Fruit fly (Drosophila melanogaster) whole organism, adult: ENCODE data around the gene GILT2.

Experiments
- CG11617 ChIP-seq: fragments of 200-800 bp; sonication (Bioruptor generic); optimal IDR thresholded peaks from 2 replicates; lab custom pipeline; 2017; ENCODE audit warnings: mild to moderate bottlenecking, missing biosample characterization, missing genetic modification reagents, missing genetic modification characterization
- CG12768 ChIP-seq: fragments of 200-800 bp; sonication (Bioruptor generic); optimal IDR thresholded peaks from 2 replicates; lab custom pipeline; 2017; ENCODE audit warnings: missing biosample characterization, missing genetic modification characterization, mild to moderate bottlenecking, moderate library complexity, missing genetic modification reagents
- CG14711 ChIP-seq: fragments of 200-800 bp; sonication (Bioruptor generic); optimal IDR thresholded peaks from 2 replicates; lab custom pipeline; 2018; ENCODE audit warnings: missing biosample characterization, mild to moderate bottlenecking, missing genetic modification characterization, moderate library complexity
- CG1620 ChIP-seq: fragments of 200-800 bp; sonication (Bioruptor generic); optimal IDR thresholded peaks from 2 replicates; lab custom pipeline; 2016; ENCODE audit warnings: missing biosample characterization, missing genetic modification characterization
- CG33017 ChIP-seq: fragments of 200-800 bp; sonication (Bioruptor generic); optimal IDR thresholded peaks from 2 replicates; lab custom pipeline; 2018; ENCODE audit warnings: missing biosample characterization, mild to moderate bottlenecking, missing genetic modification characterization, moderate library complexity
- CG5204 ChIP-seq: fragments of 200-800 bp; sonication (Bioruptor generic); optimal IDR thresholded peaks from 2 replicates; lab custom pipeline; 2016; ENCODE audit warnings: missing biosample characterization, missing genetic modification characterization
- CG7045 ChIP-seq: fragments of 200-800 bp; sonication (Bioruptor generic); optimal IDR thresholded peaks from 2 replicates; lab custom pipeline; 2017; ENCODE audit warnings: missing biosample characterization, mild to moderate bottlenecking, missing genetic modification characterization
- CG7101 ChIP-seq: fragments of 200-800 bp; sonication (Bioruptor generic); optimal IDR thresholded peaks from 2 replicates; lab custom pipeline; 2018; ENCODE audit warnings: missing biosample characterization, mild to moderate bottlenecking, missing genetic modification characterization, moderate library complexity
- Clk ChIP-seq: fragments of 200-800 bp; sonication (Bioruptor generic); optimal IDR thresholded peaks from 2 replicates; lab custom pipeline; 2017; ENCODE audit warnings: missing biosample characterization, missing genetic modification characterization
- Crg-1 ChIP-seq: fragments of 200-800 bp; sonication (Bioruptor generic); optimal IDR thresholded peaks from 2 replicates; lab custom pipeline; 2016; ENCODE audit warnings: missing biosample characterization, missing genetic modification characterization
- Hr96 ChIP-seq: fragments of 200-800 bp; sonication (Bioruptor generic); optimal IDR thresholded peaks from 2 replicates; lab custom pipeline; 2016; ENCODE audit warnings: missing biosample characterization, missing genetic modification characterization
- Mnt ChIP-seq: fragments of 200-800 bp; sonication (Bioruptor generic); optimal IDR thresholded peaks from 2 replicates; lab custom pipeline; 2016; ENCODE audit warnings: missing biosample characterization, mild to moderate bottlenecking, missing genetic modification characterization
- bab1 ChIP-seq: fragments of 200-800 bp; sonication (Bioruptor generic); optimal IDR thresholded peaks from 3 replicates; lab custom pipeline; 2019; ENCODE audit warnings: missing biosample characterization, mild to moderate bottlenecking, missing genetic modification characterization, moderate library complexity
- cic ChIP-seq: fragments of 200-800 bp; sonication (Bioruptor generic); optimal IDR thresholded peaks from 2 replicates; lab custom pipeline; 2017; ENCODE audit warnings: missing biosample characterization, mild to moderate bottlenecking, missing genetic modification characterization, moderate library complexity
- cnc ChIP-seq, 2 experiments: fragments of >200 bp; optimal IDR thresholded peaks; 2 replicates each; lab custom pipeline; 2017
- kay ChIP-seq: fragments of 200-800 bp; sonication (Bioruptor generic); peaks from one replicate; lab custom pipeline; 2016; ENCODE audit warnings: missing biosample characterization, missing genetic modification characterization, borderline replicate concordance
- ovo ChIP-seq: fragments of 200-800 bp; sonication (Bioruptor generic); optimal IDR thresholded peaks from 2 replicates; lab custom pipeline; 2016; ENCODE audit warnings: missing biosample characterization, missing genetic modification characterization
- pad ChIP-seq: fragments of 200-800 bp; sonication (Bioruptor generic); optimal IDR thresholded peaks from 3 replicates; lab custom pipeline; 2017; ENCODE audit warnings: missing biosample characterization, missing genetic modification characterization, mild to moderate bottlenecking, moderate library complexity, missing genetic modification reagents
- tj ChIP-seq: fragments of 200-800 bp; sonication (Bioruptor generic); optimal IDR thresholded peaks from 3 replicates; lab custom pipeline; 2017; ENCODE audit warnings: missing biosample characterization, mild to moderate bottlenecking, missing genetic modification characterization, moderate library complexity
- toe ChIP-seq: fragments of 200-800 bp; sonication (Bioruptor generic); optimal IDR thresholded peaks from 2 replicates; lab custom pipeline; 2016; ENCODE audit warnings: missing biosample characterization, missing genetic modification characterization

The GILT2 gene

dm6 chr3R:23722680-23723372 is 44.1 kb downstream of the GILT2 start, which contains the start of gene CG10365:
CG10365 (plus strand) TSS chr3R:23723331.
- TF ChIP-seq CG33017 (tag; lab: Kevin White, UChicago) = peak; percentile 83
- TF ChIP-seq Crg-1 (GFP tag; lab: Kevin White, UChicago) = no peak
- no peak for TF ChIP-seq cnc (optimal IDR thresholded peaks at IDR 0.05; lab: Kevin White, UChicago)
- TF ChIP-seq Hr96 (GFP tag; lab: Kevin White, UChicago) = no peak
- TF ChIP-seq toe = no peak
- TF ChIP-seq tj (GFP tag; lab: Kevin White, UChicago) = peak; percentile 98
- TF ChIP-seq CG11617 (GFP tag; lab: Kevin White, UChicago) = no peak
- TF ChIP-seq CG14711 (tag; lab: Kevin White, UChicago) = peak; percentile 83
- TF ChIP-seq kay (GFP tag; lab: Kevin White, UChicago) = peak; percentile 81
- TF ChIP-seq Clk (GFP tag; lab: Kevin White, UChicago) = no peak
- TF ChIP-seq CG12768 (GFP tag; lab: Kevin White, UChicago) = no peak
- TF ChIP-seq CG7101 (tag; lab: Kevin White, UChicago) = peak; percentile 78
- peak; percentile 27 for TF ChIP-seq CG5204 (GFP tag; lab: Kevin White, UChicago)
- no peak for TF ChIP-seq Mnt (GFP tag; lab: Kevin White, UChicago)
- no peak for TF ChIP-seq bab1 (GFP tag; lab: Kevin White, UChicago)
- TF ChIP-seq CG1620 = no peak
- TF ChIP-seq CG7045 (GFP tag; lab: Kevin White, UChicago) = peak; percentile 73
- no peak for TF ChIP-seq ovo (GFP tag; lab: Kevin White, UChicago)
- TF ChIP-seq pad = peak; percentile 98
- no peak for TF ChIP-seq cic (GFP tag; lab: Kevin White, UChicago)

- TF ChIP-seq CG33017 (tag; lab: Kevin White, UChicago) = peak; percentile 72
- TF ChIP-seq kay (GFP tag; lab: Kevin White, UChicago) = peak; percentile 98
- TF ChIP-seq CG14711 (tag; lab: Kevin White, UChicago) = no peak
- TF ChIP-seq toe = peak; percentile 54
- TF ChIP-seq CG7045 (GFP tag; lab: Kevin White, UChicago) = peak; percentile 80
- peak; percentile 55 for TF ChIP-seq CG12768 (GFP tag; lab: Kevin White, UChicago)
- peak; percentile 65 for TF ChIP-seq Hr96 (GFP tag; lab: Kevin White, UChicago)
- peak; percentile 77 for TF ChIP-seq CG7101 (tag; lab: Kevin White, UChicago)
- TF ChIP-seq CG1620 = no peak
- TF ChIP-seq bab1 (GFP tag; lab: Kevin White, UChicago) = peak; percentile 4
- peak; percentile 11 for TF ChIP-seq CG5204 (GFP tag; lab: Kevin White, UChicago)
- peak; percentile 88 for TF ChIP-seq tj (GFP tag; lab: Kevin White, UChicago)
- TF ChIP-seq cic (GFP tag; lab: Kevin White, UChicago) = peak; percentile 99
- TF ChIP-seq pad = peak; percentile 89
- peak; percentile 81 for TF ChIP-seq Clk (GFP tag; lab: Kevin White, UChicago)
- peak; percentile 92 for TF ChIP-seq Crg-1 (GFP tag; lab: Kevin White, UChicago)
- no peak for TF ChIP-seq cnc (optimal IDR thresholded peaks at IDR 0.05; lab: Kevin White, UChicago)
- peak; percentile 94 for TF ChIP-seq ovo (GFP tag; lab: Kevin White, UChicago)
- TF ChIP-seq Mnt (GFP tag; lab: Kevin White, UChicago) = peak; percentile 91
- peak; percentile 79 for TF ChIP-seq CG11617 (GFP tag; lab: Kevin White, UChicago)
Measured at dm6 chr3R:23723381-23724034, 44.8 kb downstream of the GILT2 start.

- TF ChIP-seq pad = no peak
- TF ChIP-seq CG7045 (GFP tag; lab: Kevin White, UChicago) = no peak
- TF ChIP-seq CG11617 (GFP tag; lab: Kevin White, UChicago) = no peak
- no peak for TF ChIP-seq Crg-1 (GFP tag; lab: Kevin White, UChicago)
- TF ChIP-seq kay (GFP tag; lab: Kevin White, UChicago) = no peak
- TF ChIP-seq cnc (optimal IDR thresholded peaks at IDR 0.05; lab: Kevin White, UChicago) = peak in 1 of 2 experiments; percentile 16
- peak; percentile 90 for TF ChIP-seq cic (GFP tag; lab: Kevin White, UChicago)
- TF ChIP-seq CG12768 (GFP tag; lab: Kevin White, UChicago) = peak; percentile 18
- TF ChIP-seq Mnt (GFP tag; lab: Kevin White, UChicago) = peak; percentile 34
- TF ChIP-seq bab1 (GFP tag; lab: Kevin White, UChicago) = no peak
- TF ChIP-seq CG33017 (tag; lab: Kevin White, UChicago) = peak; percentile 24
- no peak for TF ChIP-seq tj (GFP tag; lab: Kevin White, UChicago)
Measured at dm6 chr3R:23724843-23725506, 46.3 kb downstream of the GILT2 start.

- TF ChIP-seq CG12768 (GFP tag; lab: Kevin White, UChicago) (peak; percentile 32), bab1 (GFP tag; lab: Kevin White, UChicago) (no peak)
Measured at dm6 chr3R:23725711-23726349, 47.1 kb downstream of the GILT2 start.

dm6 chr3R:23726740-23727139 is 48.0 kb downstream of the GILT2 start:
- TF ChIP-seq cnc (optimal IDR thresholded peaks at IDR 0.05; lab: Kevin White, UChicago) (no peak), CG33017 (tag; lab: Kevin White, UChicago) (peak; percentile 87), Hr96 (GFP tag; lab: Kevin White, UChicago) (peak; percentile 4), CG5204 (GFP tag; lab: Kevin White, UChicago) (peak; percentile 66), CG7101 (tag; lab: Kevin White, UChicago) (peak; percentile 76), CG7045 (GFP tag; lab: Kevin White, UChicago) (peak; percentile 78), Crg-1 (GFP tag; lab: Kevin White, UChicago) (no peak), pad (peak; percentile 22), kay (GFP tag; lab: Kevin White, UChicago) (peak; percentile 88), tj (GFP tag; lab: Kevin White, UChicago) (peak; percentile 13), CG11617 (GFP tag; lab: Kevin White, UChicago) (peak; percentile 69), cic (GFP tag; lab: Kevin White, UChicago) (no peak), CG12768 (GFP tag; lab: Kevin White, UChicago) (peak; percentile 49), ovo (GFP tag; lab: Kevin White, UChicago) (no peak), Mnt (GFP tag; lab: Kevin White, UChicago) (peak; percentile 25), CG14711 (tag; lab: Kevin White, UChicago) (peak; percentile 79), Clk (GFP tag; lab: Kevin White, UChicago) (no peak), bab1 (GFP tag; lab: Kevin White, UChicago) (peak; percentile 20), toe (peak; percentile 67), CG1620 (no peak)
